Comparison of ENCODE assay signal across 2 fruit fly cellular contexts in the genomic region with DNA sequence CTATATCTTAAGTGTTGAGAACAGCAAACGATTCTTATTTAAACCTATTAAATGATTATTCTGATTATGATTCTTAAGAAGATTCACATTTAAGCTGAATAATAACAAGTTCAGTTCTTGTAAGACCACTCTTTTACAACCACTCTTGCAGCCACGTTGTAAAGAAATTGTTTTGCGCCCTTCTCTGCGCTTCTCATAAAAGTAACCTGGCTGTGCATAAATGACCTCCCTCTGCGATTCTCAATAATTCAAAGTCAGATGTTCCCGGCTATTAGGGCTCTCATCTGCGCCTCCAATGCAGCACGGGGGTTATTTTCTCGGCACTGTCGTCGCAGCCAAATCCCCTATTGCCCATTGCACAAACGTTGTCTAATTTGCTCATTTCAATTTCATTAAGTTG.
TF ChIP-seq lines count a peak whose summit lies in the region.

No protein-coding gene starts in this region.

- no peak for TF ChIP-seq CTCF in whole organism, embryonic (GFP tag; optimal IDR thresholded peaks at IDR 0.05; lab: Kevin White, UChicago)

TF ChIP-seq in whole organism, embryonic, 481 proteins besides CTCF, POLR2A, EP300 and RAD21:
- TF ChIP-seq trem (tag; optimal IDR thresholded peaks at IDR 0.05; lab: Kevin White, UChicago) (peak; percentile 84), Med (GFP tag; lab: Kevin White, UChicago) (peak; percentile 6), GATAe (GFP tag; conservative IDR thresholded peaks at IDR 0.05; lab: Robert Waterston, UW) (no peak), sim (GFP tag; IDR thresholded peaks at IDR 0.05; lab: Robert Waterston, UW) (no peak), CG8290 (GFP tag; optimal IDR thresholded peaks at IDR 0.05; lab: Kevin White, UChicago) (peak; percentile 46), CG8290 (tag; optimal IDR thresholded peaks at IDR 0.05; lab: Kevin White, UChicago) (peak in 1 of 2 experiments; percentile 20), fd102C (GFP tag; optimal IDR thresholded peaks at IDR 0.05; lab: Kevin White, UChicago) (no peak), CG17829 (tag; optimal IDR thresholded peaks at IDR 0.05; lab: Kevin White, UChicago) (peak; percentile 96)

TF ChIP-seq in whole organism, prepupa, 60 proteins besides CTCF, POLR2A, EP300 and RAD21:
- TF ChIP-seq cyc (GFP tag; optimal IDR thresholded peaks at IDR 0.05; lab: Kevin White, UChicago) (no peak), Eip78C (GFP tag; lab: Kevin White, UChicago) (peak; percentile 7)
